Worm (Caenorhabditis elegans) whole organism, L4 larva: ENCODE results near the gene F48E8.3.

Experiments
- R02D3.7 ChIP-seq: fragments of 150-350 bp; sonication (generic microtip); optimal IDR thresholded peaks from 3 replicates; lab custom pipeline; 2014; ENCODE audit warnings: missing biosample characterization, missing genetic modification characterization
- ces-1 ChIP-seq: fragments of 150-350 bp; sonication (generic microtip); optimal IDR thresholded peaks from 4 replicates; lab custom pipeline; 2014; ENCODE audit warnings: missing biosample characterization, missing genetic modification reagents, missing genetic modification characterization
- dpl-1 ChIP-seq: fragments of 150-350 bp; optimal IDR thresholded peaks from 2 replicates; lab custom pipeline; 2014; ENCODE audit warnings: missing biosample characterization, missing genetic modification reagents, missing genetic modification characterization
- lim-7 ChIP-seq: fragments of 200-800 bp; sonication (Bioruptor generic); IDR thresholded peaks from 2 replicates; pipeline ENCODE4 v1.3.6; 2022; ENCODE audit warnings: missing genetic modification characterization, missing compliant biosample characterization
- madf-9 ChIP-seq: fragments of 200-800 bp; sonication (Bioruptor generic); conservative IDR thresholded peaks from 2 replicates; pipeline ENCODE4 v1.3.6; 2022; ENCODE audit warnings: missing genetic modification reagents, missing genetic modification characterization, missing compliant biosample characterization
- mep-1 ChIP-seq: fragments of 150-350 bp; sonication (generic microtip); optimal IDR thresholded peaks from 3 replicates; lab custom pipeline; 2014; ENCODE audit warnings: missing biosample characterization, missing genetic modification characterization
- nhr-28 ChIP-seq: fragments of 150-350 bp; optimal IDR thresholded peaks from 2 replicates; lab custom pipeline; 2014; ENCODE audit warnings: missing biosample characterization, missing genetic modification characterization
- pha-4 ChIP-seq, 2 experiments: fragments of 150-350 bp in 1 of 2; fragments of 200-800 bp in 1 of 2; sonication (Bioruptor generic) in 1 of 2; IDR thresholded peaks in 1 of 2; optimal IDR thresholded peaks in 1 of 2; 2 replicates each; pipeline versions ENCODE4 v1.3.6 to Lab custom; 2014 to 2022; ENCODE audit warnings: missing genetic modification characterization in 2 of 2, missing genetic modification reagents in 2 of 2, missing biosample characterization in 1 of 2, missing compliant biosample characterization in 1 of 2
- php-3 ChIP-seq: fragments of 200-800 bp; sonication (Bioruptor generic); IDR thresholded peaks from 2 replicates; pipeline ENCODE4 v1.3.6; 2022; ENCODE audit warnings: missing genetic modification reagents, missing genetic modification characterization, missing compliant biosample characterization
- pqm-1 ChIP-seq: sonication (generic microtip); optimal IDR thresholded peaks from 2 replicates; lab custom pipeline; 2017; ENCODE audit warnings: missing biosample characterization, missing genetic modification characterization
- unc-62 ChIP-seq, 3 experiments: fragments of 150-350 bp in 1 of 3; sonication (generic microtip); optimal IDR thresholded peaks in 2 of 3; peaks in 1 of 3; 1 replicate in 1 of 3; 2 replicates in 2 of 3; lab custom pipeline; 2014 to 2017; ENCODE audit warnings: missing biosample characterization in 3 of 3, missing genetic modification characterization in 3 of 3, missing genetic modification reagents in 3 of 3, missing genotype in 1 of 3

- TF ChIP-seq madf-9 (GFP tag; lab: Robert Waterston, UW) (no peak), pqm-1 (tag; lab: Kevin White, UChicago) (no peak), pha-4 (GFP tag; IDR thresholded peaks at IDR 0.05; lab: Robert Waterston, UW) (no peak), pha-4 (tag; optimal IDR thresholded peaks at IDR 0.05; lab: Kevin White, UChicago) (no peak), lim-7 (GFP tag; lab: Robert Waterston, UW) (no peak), mep-1 (no peak), ces-1 (GFP tag; lab: Kevin White, UChicago) (no peak), php-3 (GFP tag; lab: Robert Waterston, UW) (no peak), nhr-28 (tag; lab: Kevin White, UChicago) (no peak), dpl-1 (GFP tag; lab: Kevin White, UChicago) (no peak), R02D3.7 (tag; lab: Kevin White, UChicago) (no peak), unc-62 (GFP tag; optimal IDR thresholded peaks at IDR 0.05 in 1 of 2; lab: Kevin White, UChicago) (no peak), unc-62 (tag; optimal IDR thresholded peaks at IDR 0.05; lab: Kevin White, UChicago) (no peak)
Observed at ce11 chrIII:5440540-5440939, 20.6 kb upstream of the F48E8.3 start, which contains the start of gene W03A5.6.
